Worm (Caenorhabditis elegans): ENCODE data around the gene F49A5.10.

ce11 chrV:16873642-16874041, 1.4 kb upstream of the F49A5.10 start, which contains the start of gene srw-23:
- TF ChIP-seq unc-55 (GFP tag; optimal IDR thresholded peaks at IDR 0.05) (no peak), sox-2 (GFP tag; IDR thresholded peaks at IDR 0.05) (no peak), nfya-1 (tag; optimal IDR thresholded peaks at IDR 0.05) (no peak), ceh-2 (tag; optimal IDR thresholded peaks at IDR 0.05) (no peak), lim-6 (tag; optimal IDR thresholded peaks at IDR 0.05) (no peak), ceh-14 (tag; optimal IDR thresholded peaks at IDR 0.05) (no peak), ttx-3 (tag; optimal IDR thresholded peaks at IDR 0.05) (no peak), elt-2 (tag; optimal IDR thresholded peaks at IDR 0.05) (no peak), dve-1 (tag; optimal IDR thresholded peaks at IDR 0.05) (no peak)
